Fruit fly (Drosophila melanogaster) whole organism, embryonic: Measurements from ENCODE around the gene spidey.

ENCODE experiments used
- Antp ChIP-seq: fragments of 200-800 bp; sonication (Bioruptor generic); optimal IDR thresholded peaks from 3 replicates; lab custom pipeline; 2016; ENCODE audit warnings: missing biosample characterization, missing genetic modification characterization
- Asciz ChIP-seq: fragments of 200-800 bp; sonication (Bioruptor generic); optimal IDR thresholded peaks from 2 replicates; lab custom pipeline; 2017; ENCODE audit warnings: missing biosample characterization, mild to moderate bottlenecking, missing genetic modification characterization, missing genetic modification reagents
- BEAF-32 ChIP-seq: fragments of 200-800 bp; sonication (Bioruptor generic); optimal IDR thresholded peaks from 3 replicates; lab custom pipeline; 2017; ENCODE audit warnings: missing biosample characterization, missing genetic modification characterization, mild to moderate bottlenecking, moderate library complexity, missing genetic modification reagents
- Bgb ChIP-seq: fragments of 200-800 bp; sonication (Bioruptor generic); IDR thresholded peaks from 2 replicates; pipeline ENCODE4 v1.3.6; 2022; ENCODE audit warnings: missing biosample characterization, missing genetic modification characterization; ENCODE audit not compliant: partially characterized antibody
- CG10462 ChIP-seq: fragments of 200-800 bp; sonication (Bioruptor generic); optimal IDR thresholded peaks from 2 replicates; lab custom pipeline; 2016; ENCODE audit warnings: missing biosample characterization, missing genetic modification characterization
- CG11504 ChIP-seq: fragments of 200-800 bp; sonication (Bioruptor generic); optimal IDR thresholded peaks from 3 replicates; lab custom pipeline; 2019; ENCODE audit warnings: missing biosample characterization, mild to moderate bottlenecking, missing genetic modification characterization, moderate library complexity
- CG1529 ChIP-seq: fragments of 200-800 bp; sonication (Bioruptor generic); optimal IDR thresholded peaks from 3 replicates; lab custom pipeline; 2018; ENCODE audit warnings: missing biosample characterization, missing genetic modification characterization
- CG16815 ChIP-seq: fragments of 200-800 bp; sonication (Bioruptor generic); optimal IDR thresholded peaks from 3 replicates; lab custom pipeline; 2017; ENCODE audit warnings: missing biosample characterization, mild to moderate bottlenecking, missing genetic modification characterization
- CG18011 ChIP-seq: fragments of 200-800 bp; sonication (Bioruptor generic); optimal IDR thresholded peaks from 2 replicates; lab custom pipeline; 2017; ENCODE audit warnings: missing biosample characterization, missing genetic modification characterization, mild to moderate bottlenecking, moderate library complexity, missing genotype
- CG18262 ChIP-seq: fragments of 200-800 bp; optimal IDR thresholded peaks from 3 replicates; lab custom pipeline; 2019; ENCODE audit warnings: missing biosample characterization, mild to moderate bottlenecking, missing genetic modification characterization, moderate library complexity
- CG18619 ChIP-seq: fragments of 200-800 bp; sonication (Bioruptor generic); optimal IDR thresholded peaks from 3 replicates; lab custom pipeline; 2017; ENCODE audit warnings: missing biosample characterization, mild to moderate bottlenecking, missing genetic modification characterization
- CG2712 ChIP-seq: fragments of 200-800 bp; optimal IDR thresholded peaks from 3 replicates; lab custom pipeline; 2019; ENCODE audit warnings: missing biosample characterization, mild to moderate bottlenecking, missing genetic modification characterization, moderate library complexity
- CG30403 ChIP-seq: fragments of 200-800 bp; sonication (Bioruptor generic); optimal IDR thresholded peaks from 3 replicates; lab custom pipeline; 2016; ENCODE audit warnings: missing biosample characterization, missing genetic modification characterization
- CG3163 ChIP-seq: fragments of 200-800 bp; sonication (Bioruptor generic); optimal IDR thresholded peaks from 3 replicates; lab custom pipeline; 2016; ENCODE audit warnings: missing biosample characterization, missing genetic modification characterization
- CG4424 ChIP-seq: fragments of 200-800 bp; sonication (Bioruptor generic); optimal IDR thresholded peaks from 3 replicates; lab custom pipeline; 2016; ENCODE audit warnings: missing biosample characterization, missing genetic modification characterization
- CG4854 ChIP-seq: fragments of 200-800 bp; sonication (Bioruptor generic); optimal IDR thresholded peaks from 2 replicates; lab custom pipeline; 2016; ENCODE audit warnings: missing biosample characterization, missing genetic modification characterization, inconsistent platforms
- CG5180 ChIP-seq: fragments of 200-800 bp; sonication (Bioruptor generic); optimal IDR thresholded peaks from 3 replicates; lab custom pipeline; 2017; ENCODE audit warnings: missing biosample characterization, missing genetic modification characterization, mild to moderate bottlenecking, moderate library complexity, missing genetic modification reagents
- CG6175 ChIP-seq: fragments of 200-800 bp; sonication (Bioruptor generic); IDR thresholded peaks from 3 replicates; pipeline ENCODE4 v1.3.6; 2022; ENCODE audit warnings: missing biosample characterization, missing genetic modification characterization
- CG6813 ChIP-seq: fragments of 200-800 bp; sonication (Bioruptor generic); optimal IDR thresholded peaks from 2 replicates; lab custom pipeline; 2017; ENCODE audit warnings: missing biosample characterization, missing genetic modification characterization, mild to moderate bottlenecking, moderate library complexity, missing genetic modification reagents
- CG6854 ChIP-seq: fragments of 200-800 bp; sonication (Bioruptor generic); optimal IDR thresholded peaks from 3 replicates; lab custom pipeline; 2017; ENCODE audit warnings: missing biosample characterization, mild to moderate bottlenecking, missing genetic modification characterization
- CG7745 ChIP-seq: fragments of 200-800 bp; sonication (Bioruptor generic); optimal IDR thresholded peaks from 2 replicates; lab custom pipeline; 2018; ENCODE audit warnings: missing biosample characterization, mild to moderate bottlenecking, missing genetic modification characterization, moderate library complexity
- D ChIP-seq, 2 experiments: fragments of 200-800 bp in 1 of 2; fragments of >200 bp in 1 of 2; sonication (Bioruptor generic) in 1 of 2; optimal IDR thresholded peaks; 2 replicates in 1 of 2; 3 replicates in 1 of 2; lab custom pipeline; 2017; ENCODE audit warnings: mild to moderate bottlenecking in 1 of 2, missing biosample characterization in 1 of 2, missing genetic modification characterization in 1 of 2, missing genetic modification reagents in 1 of 2
- D19B ChIP-seq: fragments of 200-800 bp; sonication (Bioruptor generic); optimal IDR thresholded peaks from 2 replicates; lab custom pipeline; 2017; ENCODE audit warnings: missing biosample characterization, mild to moderate bottlenecking, missing genetic modification characterization
- Dbx ChIP-seq: fragments of 200-800 bp; sonication (Bioruptor generic); IDR thresholded peaks from 3 replicates; pipeline ENCODE4 v1.3.6; 2022; ENCODE audit warnings: missing biosample characterization, missing genetic modification characterization
- Dll ChIP-seq: fragments of 200-800 bp; sonication (Bioruptor generic); IDR thresholded peaks from 4 replicates; pipeline ENCODE4 v1.3.6; 2022; ENCODE audit warnings: missing biosample characterization, missing genetic modification characterization; ENCODE audit not compliant: partially characterized antibody
- Dp ChIP-seq: fragments of 200-800 bp; sonication (Bioruptor generic); optimal IDR thresholded peaks from 2 replicates; lab custom pipeline; 2018; ENCODE audit warnings: missing biosample characterization, mild to moderate bottlenecking, missing genetic modification characterization, moderate library complexity
- HHEX ChIP-seq: fragments of 200-800 bp; sonication (Bioruptor generic); optimal IDR thresholded peaks from 3 replicates; lab custom pipeline; 2017; ENCODE audit warnings: missing biosample characterization, mild to moderate bottlenecking, missing genetic modification characterization, missing genetic modification reagents
- Hand ChIP-seq: fragments of 200-800 bp; sonication (Bioruptor generic); optimal IDR thresholded peaks from 2 replicates; lab custom pipeline; 2017; ENCODE audit warnings: mild to moderate bottlenecking, missing biosample characterization, missing genetic modification reagents, missing genetic modification characterization
- Hr78 ChIP-seq, 2 experiments: fragments of 200-800 bp in 1 of 2; fragments of >200 bp in 1 of 2; sonication (Bioruptor generic) in 1 of 2; optimal IDR thresholded peaks; 2 replicates each; lab custom pipeline; 2017 to 2019; ENCODE audit warnings: missing biosample characterization in 2 of 2, missing genetic modification characterization in 2 of 2, mild to moderate bottlenecking in 1 of 2, moderate library complexity in 1 of 2
- Lhr ChIP-seq: fragments of 200-800 bp; sonication (Bioruptor generic); optimal IDR thresholded peaks from 3 replicates; lab custom pipeline; 2017; ENCODE audit warnings: mild to moderate bottlenecking, missing biosample characterization, missing genetic modification reagents, missing genetic modification characterization
- Mad ChIP-seq: fragments of 200-800 bp; sonication (Bioruptor generic); optimal IDR thresholded peaks from 2 replicates; lab custom pipeline; 2016; ENCODE audit warnings: missing biosample characterization, missing genetic modification characterization
- Poxn ChIP-seq: fragments of 200-800 bp; sonication (Bioruptor generic); IDR thresholded peaks from 2 replicates; pipeline ENCODE4 v1.3.6; 2022; ENCODE audit warnings: missing biosample characterization, missing genetic modification characterization
- Sry-δ ChIP-seq: fragments of 200-800 bp; sonication (Bioruptor generic); optimal IDR thresholded peaks from 2 replicates; lab custom pipeline; 2016; ENCODE audit warnings: missing biosample characterization, missing genetic modification characterization
- Vsx1 ChIP-seq: fragments of 200-800 bp; sonication (Bioruptor generic); optimal IDR thresholded peaks from 2 replicates; lab custom pipeline; 2017; ENCODE audit warnings: missing biosample characterization, mild to moderate bottlenecking, missing genetic modification characterization, missing genetic modification reagents
- da ChIP-seq: fragments of 200-800 bp; sonication (Bioruptor generic); optimal IDR thresholded peaks from 2 replicates; lab custom pipeline; 2016; ENCODE audit warnings: missing biosample characterization, missing genetic modification characterization
- dati ChIP-seq: fragments of 200-800 bp; sonication (Bioruptor generic); IDR thresholded peaks from 2 replicates; pipeline ENCODE4 v1.3.6; 2022; ENCODE audit warnings: missing biosample characterization, missing genetic modification characterization
- gro ChIP-seq: fragments of 200-800 bp; sonication (Bioruptor generic); optimal IDR thresholded peaks from 2 replicates; lab custom pipeline; 2016; ENCODE audit warnings: missing biosample characterization, missing genetic modification characterization
- gsb ChIP-seq: fragments of 200-800 bp; sonication (Bioruptor generic); IDR thresholded peaks from 2 replicates; pipeline ENCODE4 v1.3.6; 2022; ENCODE audit warnings: missing biosample characterization, missing genetic modification characterization
- hbn ChIP-seq: fragments of 200-800 bp; sonication (Bioruptor generic); IDR thresholded peaks from 2 replicates; pipeline ENCODE4 v1.3.6; 2022; ENCODE audit warnings: missing biosample characterization, missing genetic modification characterization; ENCODE audit not compliant: partially characterized antibody
- insv ChIP-seq, 2 experiments: fragments of 200-800 bp; sonication (Bioruptor generic); optimal IDR thresholded peaks; 3 replicates each; lab custom pipeline; 2016 to 2018; ENCODE audit warnings: missing biosample characterization in 2 of 2, missing genetic modification characterization in 2 of 2
- pan ChIP-seq, 4 experiments: fragments of >200 bp in 3 of 4; fragments of 200-800 bp in 1 of 4; sonication (Bioruptor generic) in 1 of 4; optimal IDR thresholded peaks in 3 of 4; IDR thresholded peaks in 1 of 4; 2 replicates each; pipeline versions ENCODE4 v1.3.6 to Lab custom; 2017 to 2022; ENCODE audit warnings: missing biosample characterization in 2 of 4, missing genetic modification characterization in 2 of 4, mixed read lengths in 1 of 4
- slbo ChIP-seq: fragments of 200-800 bp; sonication (Bioruptor generic); IDR thresholded peaks from 2 replicates; pipeline ENCODE4 v1.3.6; 2022; ENCODE audit warnings: missing biosample characterization, missing genetic modification characterization
- tgo ChIP-seq: fragments of 200-800 bp; sonication (Bioruptor generic); IDR thresholded peaks from 3 replicates; pipeline ENCODE4 v1.3.6; 2022; ENCODE audit warnings: missing biosample characterization, missing genetic modification characterization
- tio ChIP-seq: fragments of 200-800 bp; sonication (Bioruptor generic); optimal IDR thresholded peaks from 2 replicates; lab custom pipeline; 2017; ENCODE audit warnings: missing biosample characterization, missing genetic modification characterization, inconsistent platforms
- trem ChIP-seq: fragments of 200-800 bp; optimal IDR thresholded peaks from 3 replicates; lab custom pipeline; 2019; ENCODE audit warnings: missing biosample characterization, mild to moderate bottlenecking, missing genetic modification characterization, moderate library complexity
- zf30C ChIP-seq: fragments of 200-800 bp; sonication (Bioruptor generic); optimal IDR thresholded peaks from 3 replicates; lab custom pipeline; 2018; ENCODE audit warnings: missing biosample characterization, mild to moderate bottlenecking, missing genetic modification characterization

spidey gene

DNA sequence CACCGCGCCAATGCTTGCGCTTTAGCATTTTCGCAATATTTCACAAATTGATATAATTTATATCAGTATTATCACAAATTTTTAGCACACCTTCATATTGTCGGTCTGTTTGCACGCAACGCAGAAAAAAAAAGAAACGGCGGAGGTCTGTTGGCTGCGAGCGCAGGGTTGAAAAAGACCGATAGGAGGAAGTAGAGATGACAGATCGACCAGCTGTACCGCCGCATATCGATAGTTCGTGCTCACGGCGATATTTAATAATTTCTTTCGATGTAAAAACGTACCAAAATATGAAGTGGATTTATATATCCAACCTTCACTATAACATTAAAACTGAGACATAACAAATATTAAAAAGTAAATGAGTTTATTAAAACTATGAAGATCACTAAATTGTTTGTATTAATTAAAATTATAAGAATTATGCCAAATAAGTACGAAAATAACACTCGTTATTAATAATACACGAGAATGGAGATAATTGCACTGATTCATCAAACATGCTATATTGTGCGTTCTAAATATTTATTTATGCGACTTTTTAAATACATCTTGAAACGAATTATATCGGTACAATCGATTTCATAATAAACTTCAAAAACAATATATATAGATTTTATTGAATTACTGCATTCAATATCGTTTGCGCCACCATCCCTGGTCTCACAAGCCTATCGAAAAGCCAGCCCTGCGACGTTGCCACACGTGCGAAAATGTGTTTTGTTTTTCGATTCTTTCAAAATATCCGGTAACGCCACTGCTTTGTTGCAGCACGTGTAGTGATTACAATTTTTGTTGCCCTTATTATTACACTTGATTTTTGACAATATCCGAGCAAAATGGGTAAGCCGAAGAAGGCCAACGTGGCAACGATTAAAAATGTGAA is 7.3 kb upstream of the spidey start, which contains the start of the genes RpS6 and bys (continued):
- TF ChIP-seq CG6813 (GFP tag; lab: Kevin White, UChicago) = peak; percentile 51
- no peak for TF ChIP-seq CG3163
- TF ChIP-seq Hand (GFP tag; lab: Kevin White, UChicago) = no peak
- no peak for TF ChIP-seq insv (GFP tag; optimal IDR thresholded peaks at IDR 0.05; lab: Kevin White, UChicago)
- TF ChIP-seq gro (GFP tag; lab: Kevin White, UChicago) = peak; percentile 62
- TF ChIP-seq CG4424 (GFP tag; lab: Kevin White, UChicago) = peak; percentile 39
- peak; percentile 30 for TF ChIP-seq CG18262 (tag; lab: Kevin White, UChicago)
- TF ChIP-seq D (optimal IDR thresholded peaks at IDR 0.05; lab: Kevin White, UChicago) = no peak
- peak; percentile 10 for TF ChIP-seq D (GFP tag; optimal IDR thresholded peaks at IDR 0.05; lab: Kevin White, UChicago)
- TF ChIP-seq Poxn = no peak
- 0 out of 3 replicates have a peak, but pooled peaks have one; percentile 13 for TF ChIP-seq CG6175
- peak; percentile 58 for TF ChIP-seq hbn (GFP tag; lab: Robert Waterston, UW)
- peak; percentile 14 for TF ChIP-seq Lhr (GFP tag; lab: Kevin White, UChicago)
- peak; percentile 39 for TF ChIP-seq CG2712 (tag; lab: Kevin White, UChicago)
- TF ChIP-seq Dp = peak; percentile 19
- no peak for TF ChIP-seq pan (optimal IDR thresholded peaks at IDR 0.05; lab: Kevin White, UChicago)
- peak in 1 of 2 experiments; percentile 65 for TF ChIP-seq pan (GFP tag; optimal IDR thresholded peaks at IDR 0.05 in 1 of 2, IDR thresholded peaks at IDR 0.05 in 1 of 2)
- TF ChIP-seq dati = 0 out of 2 replicates have a peak, but pooled peaks have one; percentile 4
- no peak for TF ChIP-seq Hr78 (GFP tag; optimal IDR thresholded peaks at IDR 0.05; lab: Kevin White, UChicago)
- TF ChIP-seq Antp (GFP tag; lab: Kevin White, UChicago) = peak; percentile 35
- TF ChIP-seq Sry-δ (GFP tag; lab: Kevin White, UChicago) = peak; percentile 78
- TF ChIP-seq CG16815 (GFP tag; lab: Kevin White, UChicago) = peak; percentile 45
- TF ChIP-seq tgo = peak; percentile 29; the same call in 1 of the 3 replicates
- peak; percentile 10 for TF ChIP-seq Mad
- peak; percentile 80 for TF ChIP-seq Dll (GFP tag; lab: Robert Waterston, UW)
- TF ChIP-seq slbo (GFP tag; lab: Robert Waterston, UW) = peak; percentile 81
- no peak for TF ChIP-seq CG10462 (GFP tag; lab: Kevin White, UChicago)
- peak; percentile 87 for TF ChIP-seq BEAF-32 (GFP tag; lab: Kevin White, UChicago)
- TF ChIP-seq CG18011 (GFP tag; lab: Kevin White, UChicago) = no peak
- TF ChIP-seq D19B (GFP tag; lab: Kevin White, UChicago) = no peak
- no peak for TF ChIP-seq CG4854
- peak; percentile 64 for TF ChIP-seq Asciz
- TF ChIP-seq da (GFP tag; lab: Kevin White, UChicago) = no peak
- peak; percentile 68 for TF ChIP-seq CG30403 (GFP tag; lab: Kevin White, UChicago)
- TF ChIP-seq trem (tag; lab: Kevin White, UChicago) = no peak
- peak; percentile 46 for TF ChIP-seq CG11504 (tag; lab: Kevin White, UChicago)
- TF ChIP-seq tio (GFP tag; lab: Kevin White, UChicago) = no peak
- peak; percentile 24 for TF ChIP-seq CG5180 (GFP tag; lab: Kevin White, UChicago)
- peak; percentile 84 for TF ChIP-seq Bgb
- peak; percentile 31 for TF ChIP-seq gsb (GFP tag; lab: Robert Waterston, UW)
- peak; percentile 57 for TF ChIP-seq HHEX (GFP tag; lab: Kevin White, UChicago)
- peak; percentile 52 for TF ChIP-seq CG18619
- TF ChIP-seq CG1529 (GFP tag; lab: Kevin White, UChicago) = no peak
- peak; percentile 25; the same call in 1 of the 3 replicates for TF ChIP-seq Dbx (GFP tag; lab: Robert Waterston, UW)
- TF ChIP-seq CG6854 (GFP tag; lab: Kevin White, UChicago) = peak; percentile 49
- TF ChIP-seq CG7745 (tag; lab: Kevin White, UChicago) = peak; percentile 2
- TF ChIP-seq Vsx1 (GFP tag; lab: Kevin White, UChicago) = no peak
- TF ChIP-seq zf30C = peak; percentile 10
